Fruit fly (Drosophila melanogaster) whole organism, wandering third instar larva: ENCODE results near the gene ssh.

ENCODE experiments used
- OdsH ChIP-seq: fragments of 200-800 bp; sonication (Bioruptor generic); optimal IDR thresholded peaks from 2 replicates; lab custom pipeline; 2016; ENCODE audit warnings: missing biosample characterization, mild to moderate bottlenecking, missing genetic modification characterization
- ey ChIP-seq: fragments of 200-800 bp; sonication (Bioruptor generic); optimal IDR thresholded peaks from 2 replicates; lab custom pipeline; 2016; ENCODE audit warnings: missing biosample characterization, missing genetic modification characterization
- fru ChIP-seq: fragments of 200-800 bp; sonication (Bioruptor generic); optimal IDR thresholded peaks from 3 replicates; lab custom pipeline; 2016; ENCODE audit warnings: missing biosample characterization, mild to moderate bottlenecking, missing genetic modification characterization
- psq ChIP-seq: fragments of 200-800 bp; sonication (Bioruptor generic); optimal IDR thresholded peaks from 3 replicates; lab custom pipeline; 2017; ENCODE audit warnings: missing biosample characterization, mild to moderate bottlenecking, missing genetic modification characterization, moderate library complexity

DNA sequence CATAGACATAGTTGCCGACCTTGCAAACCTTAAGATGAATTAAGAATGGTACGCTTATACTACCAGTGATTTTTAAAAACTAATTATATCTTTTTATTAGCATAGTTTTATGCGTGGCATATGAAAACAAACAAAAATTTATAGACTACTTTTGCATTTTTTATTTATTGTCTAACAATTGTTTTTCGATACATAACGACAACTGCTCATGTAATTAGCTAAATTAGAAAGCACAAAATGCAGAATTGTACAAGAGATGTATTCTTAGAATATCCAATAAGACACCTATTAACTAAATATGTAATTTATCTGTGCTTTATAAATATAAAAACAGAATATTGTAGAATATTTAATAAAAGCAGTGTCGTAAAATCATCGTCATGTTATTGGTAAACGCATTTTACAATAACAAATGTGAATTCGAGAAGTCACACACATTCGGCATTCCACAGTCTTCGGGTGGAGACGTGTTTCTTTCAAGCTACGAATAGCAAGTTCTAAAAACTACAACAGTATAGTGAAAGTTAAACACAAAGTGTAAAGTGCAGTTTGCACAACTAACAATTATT, 17.9 kb downstream of the ssh start:
- TF ChIP-seq psq (GFP tag; lab: Kevin White, UChicago) (no peak), fru (GFP tag; lab: Kevin White, UChicago) (no peak), ey (GFP tag; lab: Kevin White, UChicago) (no peak), OdsH (GFP tag; lab: Kevin White, UChicago) (no peak)
